Worm (Caenorhabditis elegans) whole organism, L3 larva: ENCODE data around the gene lbp-1.

Experiments used
- R02D3.7 ChIP-seq: fragments of 150-350 bp; optimal IDR thresholded peaks from 2 replicates; lab custom pipeline; 2014; ENCODE audit warnings: missing biosample characterization, missing genetic modification characterization
- ZK546.5 ChIP-seq: sonication (generic microtip); optimal IDR thresholded peaks from 2 replicates; lab custom pipeline; 2017; ENCODE audit warnings: missing biosample characterization, missing genetic modification characterization
- aly-2 ChIP-seq: fragments of 150-350 bp; optimal IDR thresholded peaks from 2 replicates; lab custom pipeline; 2014; ENCODE audit warnings: missing biosample characterization, missing genetic modification characterization
- ama-1 ChIP-seq: fragments of 150-350 bp; optimal IDR thresholded peaks from 2 replicates; lab custom pipeline; 2018
- ceh-28 ChIP-seq: fragments of 150-350 bp; optimal IDR thresholded peaks from 2 replicates; lab custom pipeline; 2014; ENCODE audit warnings: missing biosample characterization, missing genetic modification reagents, missing genetic modification characterization
- ceh-82 ChIP-seq: fragments of 150-350 bp; optimal IDR thresholded peaks from 2 replicates; lab custom pipeline; 2014; ENCODE audit warnings: missing biosample characterization, missing genetic modification characterization
- daf-12 ChIP-seq: fragments of 150-350 bp; optimal IDR thresholded peaks from 2 replicates; lab custom pipeline; 2014; ENCODE audit warnings: missing biosample characterization, missing genetic modification reagents, missing genetic modification characterization
- egl-27 ChIP-seq: sonication (generic microtip); optimal IDR thresholded peaks from 4 replicates; lab custom pipeline; 2017; ENCODE audit warnings: missing biosample characterization, missing genetic modification reagents, missing genetic modification characterization
- elt-1 ChIP-seq: fragments of 150-350 bp; optimal IDR thresholded peaks from 2 replicates; lab custom pipeline; 2014; ENCODE audit warnings: missing biosample characterization, missing genetic modification characterization
- elt-2 ChIP-seq: sonication (generic microtip); optimal IDR thresholded peaks from 2 replicates; lab custom pipeline; 2016; ENCODE audit warnings: missing genetic modification reagents, mild to moderate bottlenecking, missing genetic modification characterization, missing compliant biosample characterization
- elt-3 ChIP-seq, 3 experiments: fragments of 150-350 bp in 1 of 3; sonication (generic microtip) in 2 of 3; optimal IDR thresholded peaks; 2 replicates in 2 of 3; 4 replicates in 1 of 3; lab custom pipeline; 2014 to 2017; ENCODE audit warnings: missing biosample characterization in 3 of 3, missing genetic modification characterization in 3 of 3
- fkh-10 ChIP-seq: sonication (generic microtip); optimal IDR thresholded peaks from 2 replicates; lab custom pipeline; 2017; ENCODE audit warnings: missing biosample characterization, missing genetic modification reagents, missing genetic modification characterization
- fos-1 ChIP-seq: fragments of 150-350 bp; optimal IDR thresholded peaks from 2 replicates; lab custom pipeline; 2014; ENCODE audit warnings: missing biosample characterization, missing genetic modification characterization
- jun-1 ChIP-seq: fragments of 150-350 bp; optimal IDR thresholded peaks from 2 replicates; lab custom pipeline; 2014; ENCODE audit warnings: missing biosample characterization, missing genetic modification reagents, missing genetic modification characterization
- lin-15B ChIP-seq: fragments of 150-350 bp; optimal IDR thresholded peaks from 2 replicates; lab custom pipeline; 2014; ENCODE audit warnings: missing biosample characterization, missing genetic modification characterization
- lin-39 ChIP-seq: fragments of 150-350 bp; optimal IDR thresholded peaks from 2 replicates; lab custom pipeline; 2018; ENCODE audit warnings: missing biosample characterization, missing genetic modification reagents, missing genetic modification characterization
- lsy-12 ChIP-seq: sonication (generic microtip); optimal IDR thresholded peaks from 2 replicates; lab custom pipeline; 2016; ENCODE audit warnings: mild to moderate bottlenecking, missing genetic modification characterization, missing compliant biosample characterization
- mdl-1 ChIP-seq: fragments of 150-350 bp; optimal IDR thresholded peaks from 2 replicates; lab custom pipeline; 2014; ENCODE audit warnings: missing biosample characterization, missing genetic modification characterization
- mml-1 ChIP-seq: fragments of 150-350 bp; sonication (generic microtip); optimal IDR thresholded peaks from 3 replicates; lab custom pipeline; 2014; ENCODE audit warnings: missing biosample characterization, missing genetic modification characterization
- nfya-1 ChIP-seq: sonication (generic microtip); optimal IDR thresholded peaks from 2 replicates; lab custom pipeline; 2017; ENCODE audit warnings: missing genetic modification characterization, mild to moderate bottlenecking, missing compliant biosample characterization, antibody characterized with exemption, moderate library complexity; ENCODE audit not compliant: insufficient read depth
- nhr-11 ChIP-seq: fragments of 150-350 bp; optimal IDR thresholded peaks from 2 replicates; lab custom pipeline; 2014; ENCODE audit warnings: missing biosample characterization, missing genetic modification characterization
- nhr-12 ChIP-seq: fragments of 150-350 bp; optimal IDR thresholded peaks from 2 replicates; lab custom pipeline; 2014; ENCODE audit warnings: missing biosample characterization, missing genetic modification characterization
- nhr-23 ChIP-seq: fragments of 150-350 bp; optimal IDR thresholded peaks from 2 replicates; lab custom pipeline; 2014; ENCODE audit warnings: missing biosample characterization, missing genetic modification reagents, missing genetic modification characterization
- nhr-237 ChIP-seq: fragments of 150-350 bp; optimal IDR thresholded peaks from 2 replicates; lab custom pipeline; 2014; ENCODE audit warnings: missing biosample characterization, missing genetic modification characterization
- nhr-25 ChIP-seq: sonication (generic microtip); optimal IDR thresholded peaks from 2 replicates; lab custom pipeline; 2017; ENCODE audit warnings: missing biosample characterization, missing genetic modification characterization
- nhr-28 ChIP-seq: fragments of 150-350 bp; optimal IDR thresholded peaks from 2 replicates; lab custom pipeline; 2014; ENCODE audit warnings: missing biosample characterization, missing genetic modification characterization
- nhr-67 ChIP-seq: fragments of 150-350 bp; optimal IDR thresholded peaks from 2 replicates; lab custom pipeline; 2014; ENCODE audit warnings: missing biosample characterization, missing genetic modification characterization
- nhr-76 ChIP-seq: fragments of 150-350 bp; sonication (generic microtip); optimal IDR thresholded peaks from 5 replicates; lab custom pipeline; 2014; ENCODE audit warnings: missing biosample characterization, missing genetic modification characterization
- nhr-77 ChIP-seq: fragments of 150-350 bp; optimal IDR thresholded peaks from 2 replicates; lab custom pipeline; 2014; ENCODE audit warnings: missing biosample characterization, missing genetic modification characterization
- pha-4 ChIP-seq: fragments of 150-350 bp; optimal IDR thresholded peaks from 2 replicates; lab custom pipeline; 2014; ENCODE audit warnings: missing biosample characterization, missing genetic modification reagents, missing genetic modification characterization
- pqm-1 ChIP-seq: fragments of 150-350 bp; optimal IDR thresholded peaks from 2 replicates; lab custom pipeline; 2017; ENCODE audit warnings: missing biosample characterization, missing genetic modification characterization, inconsistent platforms
- sea-2 ChIP-seq: fragments of 150-350 bp; sonication (generic microtip); optimal IDR thresholded peaks from 4 replicates; lab custom pipeline; 2014; ENCODE audit warnings: missing biosample characterization, missing genetic modification reagents, missing genetic modification characterization
- skn-1 ChIP-seq: fragments of 150-350 bp; optimal IDR thresholded peaks from 2 replicates; lab custom pipeline; 2014; ENCODE audit warnings: missing biosample characterization, missing genetic modification characterization
- snpc-4 ChIP-seq: fragments of 150-350 bp; optimal IDR thresholded peaks from 2 replicates; lab custom pipeline; 2014; ENCODE audit warnings: missing biosample characterization, missing genetic modification characterization
- tbx-2 ChIP-seq: sonication (generic microtip); optimal IDR thresholded peaks from 2 replicates; lab custom pipeline; 2016; ENCODE audit warnings: mild to moderate bottlenecking, missing genetic modification characterization, missing compliant biosample characterization
- unc-62 ChIP-seq: fragments of 150-350 bp; sonication (generic microtip); optimal IDR thresholded peaks from 4 replicates; lab custom pipeline; 2014; ENCODE audit warnings: missing biosample characterization, missing genetic modification reagents, missing genetic modification characterization
- zag-1 ChIP-seq: fragments of 150-350 bp; optimal IDR thresholded peaks from 2 replicates; lab custom pipeline; 2014; ENCODE audit warnings: missing biosample characterization, missing genetic modification characterization
- ztf-11 ChIP-seq: fragments of 150-350 bp; optimal IDR thresholded peaks from 2 replicates; lab custom pipeline; 2014; ENCODE audit warnings: missing biosample characterization, missing genetic modification characterization
- ztf-4 ChIP-seq: fragments of 150-350 bp; optimal IDR thresholded peaks from 2 replicates; lab custom pipeline; 2014; ENCODE audit warnings: missing biosample characterization, missing genetic modification characterization

lbp-1 gene

ce11 chrX:3258842-3259241 is at the start of gene lbp-1:
Gene lbp-1, plus strand, starts transcription at chrX:3259142.
- TF ChIP-seq lin-39 (tag; lab: Kevin White, UChicago) (peak; percentile 9), aly-2 (tag; lab: Kevin White, UChicago) (no peak), nhr-77 (no peak)

- TF ChIP-seq mml-1 (tag; lab: Kevin White, UChicago) (no peak), ztf-4 (no peak), nhr-12 (no peak), elt-2 (tag; lab: Kevin White, UChicago) (no peak), ceh-82 (tag; lab: Kevin White, UChicago) (no peak), lin-15B (tag; lab: Kevin White, UChicago) (no peak), pqm-1 (no peak), nhr-77 (no peak), fos-1 (tag; lab: Kevin White, UChicago) (no peak), R02D3.7 (tag; lab: Kevin White, UChicago) (no peak)
Measured at ce11 chrX:3209523-3209922, 49.4 kb upstream of the lbp-1 start, which contains the start of gene F28B4.4. Gene F28B4.4, minus strand, starts transcription at chrX:3209623.

- TF ChIP-seq lsy-12 (tag; lab: Kevin White, UChicago) (no peak), unc-62 (GFP tag; lab: Kevin White, UChicago) (no peak), elt-1 (tag; lab: Kevin White, UChicago) (no peak), nhr-76 (no peak), nhr-237 (no peak), zag-1 (tag; lab: Kevin White, UChicago) (no peak), egl-27 (tag; lab: Kevin White, UChicago) (no peak), ama-1 (lab: Kevin White, UChicago) (no peak), ZK546.5 (tag; lab: Kevin White, UChicago) (no peak), nhr-67 (tag; lab: Kevin White, UChicago) (no peak), nfya-1 (tag; lab: Kevin White, UChicago) (no peak), nhr-11 (no peak), tbx-2 (tag; lab: Kevin White, UChicago) (no peak), nhr-28 (no peak), fkh-10 (no peak), nhr-23 (tag; lab: Kevin White, UChicago) (no peak), aly-2 (tag; lab: Kevin White, UChicago) (no peak), skn-1 (tag; lab: Kevin White, UChicago) (no peak), nhr-25 (tag; lab: Kevin White, UChicago) (no peak), jun-1 (tag; lab: Kevin White, UChicago) (no peak)
Measured at ce11 chrX:3216698-3217097, 42.2 kb upstream of the lbp-1 start.

- TF ChIP-seq lsy-12 (tag; lab: Kevin White, UChicago): no peak
- TF ChIP-seq elt-3 (tag; optimal IDR thresholded peaks at IDR 0.05; lab: Kevin White, UChicago): peak in 1 of 3 experiments; percentile 41
- TF ChIP-seq elt-2 (tag; lab: Kevin White, UChicago): peak; percentile 74
- peak; percentile 35 for TF ChIP-seq nhr-25 (tag; lab: Kevin White, UChicago)
- peak; percentile 4 for TF ChIP-seq pqm-1
- peak; percentile 18 for TF ChIP-seq pha-4 (tag; lab: Kevin White, UChicago)
- no peak for TF ChIP-seq ceh-82 (tag; lab: Kevin White, UChicago)
- no peak for TF ChIP-seq fos-1 (tag; lab: Kevin White, UChicago)
Measured at ce11 chrX:3218040-3218795, 40.7 kb upstream of the lbp-1 start.

ce11 chrX:3220267-3220666 is 38.7 kb upstream of the lbp-1 start, which contains the start of gene rgl-1:
Gene rgl-1, minus strand, starts transcription at chrX:3220367.
- TF ChIP-seq elt-1 (tag; lab: Kevin White, UChicago) (no peak), pqm-1 (no peak), snpc-4 (tag; lab: Kevin White, UChicago) (no peak), mdl-1 (tag; lab: Kevin White, UChicago) (no peak), ztf-11 (tag; lab: Kevin White, UChicago) (no peak), ceh-82 (tag; lab: Kevin White, UChicago) (no peak), nhr-25 (tag; lab: Kevin White, UChicago) (no peak), sea-2 (no peak), daf-12 (tag; lab: Kevin White, UChicago) (no peak), nhr-23 (tag; lab: Kevin White, UChicago) (no peak), elt-3 (tag; optimal IDR thresholded peaks at IDR 0.05; lab: Kevin White, UChicago) (no peak), lsy-12 (tag; lab: Kevin White, UChicago) (no peak), ceh-28 (tag; lab: Kevin White, UChicago) (no peak)
- TF ChIP-seq, all 47 proteins: peak for 0
